Fruit fly (Drosophila melanogaster) whole organism, embryonic: ENCODE results near the gene CG42272.

Source experiments
- Atf6 ChIP-seq: fragments of 200-800 bp; sonication (Bioruptor generic); IDR thresholded peaks from 2 replicates; pipeline ENCODE4 v1.3.6; 2022; ENCODE audit warnings: missing biosample characterization, missing genetic modification characterization
- CG11560 ChIP-seq: fragments of 200-800 bp; sonication (Bioruptor generic); IDR thresholded peaks from 3 replicates; pipeline ENCODE4 v1.3.6; 2022; ENCODE audit warnings: missing biosample characterization, missing genetic modification characterization
- CG14965 ChIP-seq: fragments of 200-800 bp; sonication (Bioruptor generic); optimal IDR thresholded peaks from 2 replicates; lab custom pipeline; 2016; ENCODE audit warnings: missing biosample characterization, missing genetic modification characterization, borderline replicate concordance
- CG30431 ChIP-seq: fragments of 200-800 bp; sonication (Bioruptor generic); optimal IDR thresholded peaks from 2 replicates; lab custom pipeline; 2017; ENCODE audit warnings: missing biosample characterization, missing genetic modification characterization
- CG4730 ChIP-seq: fragments of 200-800 bp; sonication (Bioruptor generic); IDR thresholded peaks from 2 replicates; pipeline ENCODE4 v1.3.6; 2022; ENCODE audit warnings: missing biosample characterization, missing genetic modification characterization
- CG8359 ChIP-seq: fragments of 200-800 bp; sonication (Bioruptor generic); optimal IDR thresholded peaks from 2 replicates; lab custom pipeline; 2017; ENCODE audit warnings: missing biosample characterization, mild to moderate bottlenecking, missing genetic modification characterization, borderline replicate concordance
- amos ChIP-seq: fragments of 200-800 bp; sonication (Bioruptor generic); IDR thresholded peaks from 2 replicates; pipeline ENCODE4 v1.3.6; 2022; ENCODE audit warnings: missing biosample characterization, missing genetic modification characterization; ENCODE audit not compliant: partially characterized antibody
- dati ChIP-seq: fragments of 200-800 bp; sonication (Bioruptor generic); IDR thresholded peaks from 2 replicates; pipeline ENCODE4 v1.3.6; 2022; ENCODE audit warnings: missing biosample characterization, missing genetic modification characterization
- jing ChIP-seq: fragments of 200-800 bp; sonication (Bioruptor generic); optimal IDR thresholded peaks from 2 replicates; lab custom pipeline; 2018; ENCODE audit warnings: missing biosample characterization, mild to moderate bottlenecking, missing genetic modification characterization
- sr ChIP-seq: fragments of 200-800 bp; sonication (Bioruptor generic); IDR thresholded peaks from 3 replicates; pipeline ENCODE4 v1.3.6; 2022; ENCODE audit warnings: missing biosample characterization, missing genetic modification characterization

DNA sequence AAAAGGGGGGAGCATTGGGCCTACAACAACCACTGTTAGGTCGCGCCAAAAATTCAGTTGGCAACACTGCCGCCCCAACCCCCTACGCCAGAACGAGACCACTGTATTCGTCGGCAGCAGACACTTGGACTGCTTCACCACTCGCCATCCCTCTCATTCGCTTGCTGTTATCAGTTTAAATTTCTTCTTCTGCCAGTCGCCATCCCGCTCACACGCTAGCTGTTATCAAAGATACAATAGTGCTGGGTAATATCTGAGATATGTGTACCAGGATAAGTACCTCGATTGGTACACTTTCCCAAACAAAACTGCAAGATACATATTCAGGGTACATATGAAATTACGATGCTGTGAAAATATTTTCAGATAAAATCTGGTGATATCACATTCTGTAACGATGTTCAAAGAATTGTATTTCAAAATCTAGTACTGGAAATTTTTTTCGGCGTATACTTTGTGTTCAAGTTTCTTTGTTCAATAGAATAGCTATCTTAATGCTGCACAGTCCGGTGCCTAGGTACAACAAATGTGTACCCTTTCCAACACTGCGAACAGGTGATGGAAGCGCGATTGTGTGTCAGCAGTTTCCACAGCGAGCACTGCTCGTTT lies 31.9 kb upstream of the CG42272 start:
- TF ChIP-seq CG11560: peak; percentile 48; the same call in 1 of the 3 replicates
- no peak for TF ChIP-seq sr (GFP tag; lab: Robert Waterston, UW)
- peak; percentile 58 for TF ChIP-seq CG30431 (GFP tag; lab: Kevin White, UChicago)
- no peak for TF ChIP-seq CG14965 (GFP tag; lab: Kevin White, UChicago)
- TF ChIP-seq CG4730 (GFP tag; lab: Robert Waterston, UW): peak; percentile 31; the same call in 1 of the 2 replicates
- peak; percentile 82 for TF ChIP-seq Atf6 (GFP tag; lab: Robert Waterston, UW)
- TF ChIP-seq amos: peak; percentile 44; the same call in 1 of the 2 replicates
- no peak for TF ChIP-seq dati
- TF ChIP-seq jing (GFP tag; lab: Kevin White, UChicago): peak; percentile 38
- TF ChIP-seq CG8359 (GFP tag; lab: Kevin White, UChicago): peak; percentile 46
